Worm (Caenorhabditis elegans) whole organism, L4 larva: Measurements from ENCODE around the gene T20D4.10.
"Not testable (repeated sequence)": the region's sequence is repeated elsewhere in the genome, so short reads cannot be mapped to it uniquely, and the experiment has no call there.

Experiments used
- Y105C5A.15 ChIP-seq: fragments of 200-800 bp; sonication (Bioruptor generic); IDR thresholded peaks from 2 replicates; pipeline ENCODE4 v1.3.6; 2022; ENCODE audit warnings: missing genetic modification characterization, missing compliant biosample characterization
- ama-1 ChIP-seq: fragments of 150-350 bp; optimal IDR thresholded peaks from 2 replicates; lab custom pipeline; 2014; ENCODE audit warnings: inconsistent platforms, mixed read lengths
- ceh-20 ChIP-seq: fragments of 200-800 bp; sonication (Bioruptor generic); IDR thresholded peaks from 2 replicates; pipeline ENCODE4 v1.3.6; 2022; ENCODE audit warnings: missing genetic modification reagents, missing genetic modification characterization, missing compliant biosample characterization
- ceh-32 ChIP-seq: sonication (generic microtip); optimal IDR thresholded peaks from 2 replicates; lab custom pipeline; 2016; ENCODE audit warnings: mild to moderate bottlenecking, missing genetic modification characterization, missing compliant biosample characterization; ENCODE audit not compliant: poor library complexity
- ceh-62 ChIP-seq: sonication (generic microtip); optimal IDR thresholded peaks from 2 replicates; lab custom pipeline; 2017; ENCODE audit warnings: missing biosample characterization, missing genetic modification characterization
- ctbp-1 ChIP-seq: fragments of 200-800 bp; sonication (Bioruptor generic); IDR thresholded peaks from 2 replicates; pipeline ENCODE4 v1.3.6; 2022; ENCODE audit warnings: missing genetic modification reagents, missing genetic modification characterization, missing compliant biosample characterization
- daf-16 ChIP-seq, 3 experiments: sonication (generic microtip); optimal IDR thresholded peaks; 2 replicates each; lab custom pipeline; 2016 to 2017; ENCODE audit warnings: missing genetic modification characterization in 3 of 3, missing genetic modification reagents in 3 of 3, mild to moderate bottlenecking in 2 of 3, missing compliant biosample characterization in 2 of 3, missing biosample characterization in 1 of 3, moderate library complexity in 1 of 3
- daf-8 ChIP-seq: fragments of 200-800 bp; sonication (Bioruptor generic); IDR thresholded peaks from 2 replicates; pipeline ENCODE4 v1.3.6; 2022; ENCODE audit warnings: missing genetic modification characterization, missing compliant biosample characterization
- dmd-6 ChIP-seq: fragments of 200-800 bp; sonication (Bioruptor generic); IDR thresholded peaks from 2 replicates; pipeline ENCODE4 v1.3.6; 2022; ENCODE audit warnings: missing genetic modification reagents, missing genetic modification characterization, missing compliant biosample characterization
- dmd-8 ChIP-seq: fragments of 200-800 bp; sonication (Bioruptor generic); IDR thresholded peaks from 2 replicates; pipeline ENCODE4 v1.3.6; 2022; ENCODE audit warnings: missing genetic modification characterization, missing compliant biosample characterization
- duxl-1 ChIP-seq: sonication (generic microtip); optimal IDR thresholded peaks from 2 replicates; lab custom pipeline; 2016; ENCODE audit warnings: mild to moderate bottlenecking, missing genetic modification characterization, moderate library complexity, missing compliant biosample characterization; ENCODE audit not compliant: poor library complexity
- egl-27 ChIP-seq: sonication (generic microtip); optimal IDR thresholded peaks from 3 replicates; lab custom pipeline; 2017; ENCODE audit warnings: missing biosample characterization, missing genetic modification reagents, missing genetic modification characterization
- egl-43 ChIP-seq: fragments of 200-800 bp; sonication (Bioruptor generic); IDR thresholded peaks from 2 replicates; pipeline ENCODE4 v1.3.6; 2022; ENCODE audit warnings: missing genetic modification reagents, missing genetic modification characterization, missing compliant biosample characterization
- fos-1 ChIP-seq: fragments of 150-350 bp; optimal IDR thresholded peaks from 2 replicates; lab custom pipeline; 2014; ENCODE audit warnings: missing biosample characterization, missing genetic modification characterization
- hlh-11 ChIP-seq: fragments of 200-800 bp; sonication (Bioruptor generic); optimal IDR thresholded peaks from 2 replicates; lab custom pipeline; 2018; ENCODE audit warnings: mild to moderate bottlenecking, missing genetic modification characterization, missing compliant biosample characterization
- hlh-30 ChIP-seq: sonication (generic microtip); optimal IDR thresholded peaks from 2 replicates; lab custom pipeline; 2017; ENCODE audit warnings: antibody characterized with exemption, mild to moderate bottlenecking, missing genetic modification characterization, missing compliant biosample characterization; ENCODE audit not compliant: insufficient read depth
- hmg-1.1 ChIP-seq: fragments of 200-800 bp; sonication (Bioruptor generic); IDR thresholded peaks from 2 replicates; pipeline ENCODE4 v1.3.6; 2022; ENCODE audit warnings: missing genetic modification reagents, missing genetic modification characterization, missing compliant biosample characterization
- jun-1 ChIP-seq: fragments of 150-350 bp; optimal IDR thresholded peaks from 2 replicates; lab custom pipeline; 2014; ENCODE audit warnings: missing biosample characterization, missing genetic modification reagents, missing genetic modification characterization
- lin-1 ChIP-seq: fragments of 200-800 bp; sonication (Bioruptor generic); IDR thresholded peaks from 2 replicates; pipeline ENCODE4 v1.3.6; 2022; ENCODE audit warnings: missing genetic modification reagents, missing genetic modification characterization, missing compliant biosample characterization
- lin-15B ChIP-seq: fragments of 150-350 bp; sonication (generic microtip); optimal IDR thresholded peaks from 3 replicates; lab custom pipeline; 2014; ENCODE audit warnings: missing biosample characterization, missing genetic modification characterization
- lin-38 ChIP-seq: fragments of 200-800 bp; sonication (Bioruptor generic); IDR thresholded peaks from 2 replicates; pipeline ENCODE4 v1.3.6; 2022; ENCODE audit warnings: missing genetic modification reagents, missing genetic modification characterization, missing compliant biosample characterization
- lin-39 ChIP-seq: fragments of 150-350 bp; optimal IDR thresholded peaks from 2 replicates; lab custom pipeline; 2014; ENCODE audit warnings: missing biosample characterization, missing genetic modification reagents, missing genetic modification characterization
- mdl-1 ChIP-seq, 2 experiments: fragments of 150-350 bp in 1 of 2; sonication (generic microtip) in 1 of 2; optimal IDR thresholded peaks; 2 replicates each; lab custom pipeline; 2014 to 2017; ENCODE audit warnings: missing biosample characterization in 2 of 2, missing genetic modification characterization in 2 of 2
- mep-1 ChIP-seq: fragments of 150-350 bp; sonication (generic microtip); optimal IDR thresholded peaks from 3 replicates; lab custom pipeline; 2014; ENCODE audit warnings: missing biosample characterization, missing genetic modification characterization
- mes-2 ChIP-seq: sonication (generic microtip); optimal IDR thresholded peaks from 2 replicates; lab custom pipeline; 2016; ENCODE audit warnings: missing genotype, mild to moderate bottlenecking, missing genetic modification characterization, missing compliant biosample characterization; ENCODE audit not compliant: poor library complexity, severe bottlenecking
- mxl-3 ChIP-seq: fragments of 200-800 bp; sonication (Bioruptor generic); optimal IDR thresholded peaks from 2 replicates; lab custom pipeline; 2018; ENCODE audit warnings: mild to moderate bottlenecking, missing genetic modification characterization, missing compliant biosample characterization
- nhr-102 ChIP-seq: sonication (generic microtip); optimal IDR thresholded peaks from 2 replicates; lab custom pipeline; 2016; ENCODE audit warnings: mild to moderate bottlenecking, missing genetic modification characterization, moderate library complexity, missing compliant biosample characterization
- nhr-11 ChIP-seq: fragments of 150-350 bp; optimal IDR thresholded peaks from 2 replicates; lab custom pipeline; 2014; ENCODE audit warnings: missing biosample characterization, missing genetic modification characterization
- nhr-25 ChIP-seq: sonication (generic microtip); optimal IDR thresholded peaks from 2 replicates; lab custom pipeline; 2017; ENCODE audit warnings: missing genetic modification characterization, mild to moderate bottlenecking, missing compliant biosample characterization, antibody characterized with exemption, moderate library complexity, borderline replicate concordance; ENCODE audit not compliant: insufficient read depth
- nhr-28 ChIP-seq: fragments of 150-350 bp; optimal IDR thresholded peaks from 2 replicates; lab custom pipeline; 2014; ENCODE audit warnings: missing biosample characterization, missing genetic modification characterization
- nhr-48 ChIP-seq: sonication (generic microtip); optimal IDR thresholded peaks from 2 replicates; lab custom pipeline; 2016; ENCODE audit warnings: mild to moderate bottlenecking, missing genetic modification characterization, missing compliant biosample characterization
- nhr-76 ChIP-seq: fragments of 150-350 bp; optimal IDR thresholded peaks from 2 replicates; lab custom pipeline; 2014; ENCODE audit warnings: missing biosample characterization, missing genetic modification characterization
- nhr-77 ChIP-seq: fragments of 150-350 bp; optimal IDR thresholded peaks from 2 replicates; lab custom pipeline; 2014; ENCODE audit warnings: missing biosample characterization, missing genetic modification characterization
- pha-4 ChIP-seq, 2 experiments: fragments of 150-350 bp in 1 of 2; fragments of 200-800 bp in 1 of 2; sonication (Bioruptor generic) in 1 of 2; IDR thresholded peaks in 1 of 2; optimal IDR thresholded peaks in 1 of 2; 2 replicates each; pipeline versions ENCODE4 v1.3.6 to Lab custom; 2014 to 2022; ENCODE audit warnings: missing genetic modification characterization in 2 of 2, missing genetic modification reagents in 2 of 2, missing biosample characterization in 1 of 2, missing compliant biosample characterization in 1 of 2
- php-3 ChIP-seq: fragments of 200-800 bp; sonication (Bioruptor generic); IDR thresholded peaks from 2 replicates; pipeline ENCODE4 v1.3.6; 2022; ENCODE audit warnings: missing genetic modification reagents, missing genetic modification characterization, missing compliant biosample characterization
- pqm-1 ChIP-seq: sonication (generic microtip); optimal IDR thresholded peaks from 2 replicates; lab custom pipeline; 2017; ENCODE audit warnings: missing biosample characterization, missing genetic modification characterization
- rbr-2 ChIP-seq: sonication (generic microtip); optimal IDR thresholded peaks from 2 replicates; lab custom pipeline; 2016; ENCODE audit warnings: missing genotype, missing genetic modification characterization, missing compliant biosample characterization
- set-16 ChIP-seq: fragments of 200-800 bp; sonication (Bioruptor generic); IDR thresholded peaks from 2 replicates; pipeline ENCODE4 v1.3.6; 2022; ENCODE audit warnings: missing genetic modification reagents, missing genetic modification characterization, missing compliant biosample characterization
- snpc-1.2 ChIP-seq: fragments of 200-800 bp; sonication (Bioruptor generic); IDR thresholded peaks from 2 replicates; pipeline ENCODE4 v1.3.6; 2022; ENCODE audit warnings: missing genetic modification reagents, missing genetic modification characterization, missing compliant biosample characterization
- unc-130 ChIP-seq: sonication (generic microtip); optimal IDR thresholded peaks from 2 replicates; lab custom pipeline; 2016; ENCODE audit warnings: missing genetic modification reagents, missing genetic modification characterization, missing compliant biosample characterization
- unc-62 ChIP-seq, 3 experiments: fragments of 150-350 bp in 1 of 3; sonication (generic microtip); optimal IDR thresholded peaks in 2 of 3; peaks in 1 of 3; 1 replicate in 1 of 3; 2 replicates in 2 of 3; lab custom pipeline; 2014 to 2017; ENCODE audit warnings: missing biosample characterization in 3 of 3, missing genetic modification characterization in 3 of 3, missing genetic modification reagents in 3 of 3, missing genotype in 1 of 3
- vab-7 ChIP-seq: fragments of 200-800 bp; sonication (Bioruptor generic); IDR thresholded peaks from 2 replicates; pipeline ENCODE4 v1.3.6; 2022; ENCODE audit warnings: missing genetic modification reagents, missing genetic modification characterization, missing compliant biosample characterization

The T20D4.10 gene

DNA sequence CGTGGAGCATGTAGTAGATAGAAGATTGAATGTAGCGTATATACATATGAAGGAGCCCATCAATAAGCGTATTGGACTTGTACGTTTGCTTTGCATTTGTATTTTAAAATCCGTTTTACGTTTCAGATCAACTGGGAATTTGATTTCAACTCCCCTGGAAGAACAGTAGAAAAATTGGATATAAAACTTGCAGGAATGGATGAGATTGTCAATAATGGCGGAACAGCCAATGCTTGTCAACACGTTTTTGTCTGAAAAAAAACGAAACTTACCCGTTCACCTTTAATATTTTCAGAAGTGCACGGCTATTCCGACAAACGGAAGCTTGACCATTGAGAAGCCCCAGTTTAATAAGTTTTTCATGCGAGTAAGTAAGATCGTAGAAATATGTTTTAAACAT, 32.3 kb upstream of the T20D4.10 start, which contains the start of gene C04E12.2:
C04E12.2 (plus strand) TSS at position 301 of the 400 bp plus-strand sequence.
- TF ChIP-seq fos-1; ceh-62 (tag; lab: Kevin White, UChicago); egl-43 (GFP tag; lab: Robert Waterston, UW): not testable (repeated sequence)
- TF ChIP-seq, all 104 proteins: peak for 0; not testable (repeated sequence) for 104

DNA sequence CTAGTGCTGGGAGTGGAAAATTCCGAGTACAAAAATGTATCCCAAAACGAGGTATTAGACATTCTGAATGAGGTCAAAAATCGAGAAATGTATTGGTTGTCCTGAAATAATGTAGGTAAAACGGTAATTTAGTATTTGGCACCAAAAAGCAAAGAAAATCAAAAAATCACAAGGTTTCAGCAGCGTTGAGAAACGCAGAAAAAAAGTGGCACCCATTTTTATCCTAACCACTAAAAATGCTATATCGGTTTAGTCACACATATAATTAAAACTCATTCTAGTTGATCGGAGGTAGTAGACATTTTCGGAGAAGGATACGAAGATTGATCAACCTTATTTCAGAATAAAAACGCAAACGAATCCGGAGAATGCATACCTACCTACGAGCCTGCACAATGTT, 27.4 kb upstream of the T20D4.10 start, which contains the start of gene srx-121:
srx-121 (minus strand) TSS at position 101 of the 400 bp plus-strand sequence.
- no peak for TF ChIP-seq ama-1 (lab: Kevin White, UChicago)
- TF ChIP-seq rbr-2 (tag; lab: Kevin White, UChicago), result no peak
- TF ChIP-seq Y105C5A.15, result no peak
- TF ChIP-seq nhr-25 (tag; lab: Kevin White, UChicago), result no peak
- TF ChIP-seq egl-27, result no peak
- TF ChIP-seq unc-130 (GFP tag; lab: Kevin White, UChicago), result no peak
- no peak for TF ChIP-seq unc-62 (GFP tag; optimal IDR thresholded peaks at IDR 0.05 in 1 of 2; lab: Kevin White, UChicago)
- no peak for TF ChIP-seq unc-62 (tag; optimal IDR thresholded peaks at IDR 0.05; lab: Kevin White, UChicago)
- TF ChIP-seq dmd-8, result no peak
- TF ChIP-seq lin-15B (tag; lab: Kevin White, UChicago), result no peak
- no peak for TF ChIP-seq nhr-11 (tag; lab: Kevin White, UChicago)
- TF ChIP-seq nhr-76 (tag; lab: Kevin White, UChicago), result no peak
- TF ChIP-seq hlh-30 (tag; lab: Kevin White, UChicago), result no peak
- no peak for TF ChIP-seq nhr-102
- TF ChIP-seq ceh-32 (tag; lab: Kevin White, UChicago), result no peak
- no peak for TF ChIP-seq nhr-77 (tag; lab: Kevin White, UChicago)
- no peak for TF ChIP-seq ceh-20 (GFP tag; lab: Robert Waterston, UW)
- TF ChIP-seq lin-39, result no peak
- TF ChIP-seq vab-7 (GFP tag; lab: Robert Waterston, UW), result no peak
- TF ChIP-seq pha-4 (GFP tag; IDR thresholded peaks at IDR 0.05; lab: Robert Waterston, UW), result no peak
- no peak for TF ChIP-seq pha-4 (tag; optimal IDR thresholded peaks at IDR 0.05; lab: Kevin White, UChicago)
- TF ChIP-seq, all 104 proteins: peak for 0

DNA sequence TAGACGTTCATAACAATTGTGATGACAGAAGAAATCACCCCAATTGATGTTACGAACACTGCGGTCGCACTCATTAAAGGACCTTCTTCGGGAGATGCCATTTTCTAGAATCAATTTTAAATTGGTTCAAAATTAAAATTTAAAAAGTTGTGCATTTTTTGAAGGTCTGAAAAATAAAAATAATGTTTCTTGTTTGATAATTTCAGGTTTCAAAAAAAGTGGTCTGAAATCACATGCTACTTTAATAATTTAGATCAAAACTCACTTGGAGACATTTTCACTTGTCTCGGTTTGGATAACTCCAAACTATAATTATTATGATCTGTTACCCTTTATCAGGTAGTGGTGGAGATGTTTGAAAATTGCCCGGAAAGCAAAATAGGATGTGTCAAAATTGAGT, 23.1 kb upstream of the T20D4.10 start, which contains the start of gene srbc-2:
srbc-2 (minus strand) TSS at position 101 of the 400 bp plus-strand sequence.
- TF ChIP-seq set-16 (GFP tag; lab: Robert Waterston, UW), result no peak
- no peak for TF ChIP-seq lin-38 (GFP tag; lab: Robert Waterston, UW)

DNA sequence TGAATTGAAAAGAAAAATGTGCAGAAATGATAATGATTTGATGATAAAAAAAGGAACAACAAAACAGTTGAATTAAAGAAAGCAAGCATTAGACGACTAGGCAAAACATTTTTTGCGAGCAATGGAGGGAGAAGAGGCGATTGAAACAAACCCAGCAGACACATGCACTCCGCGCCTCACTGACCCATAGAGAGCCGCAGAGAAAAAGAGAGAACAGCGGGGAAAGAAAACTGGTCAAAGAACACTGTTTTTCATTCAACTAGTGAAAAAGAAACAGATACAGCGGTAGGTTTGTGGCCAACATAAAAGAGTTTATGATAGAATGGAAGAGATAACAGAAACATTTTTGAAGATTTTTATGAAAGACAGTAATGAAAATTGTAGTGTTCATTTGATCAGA, 11.8 kb upstream of the T20D4.10 start:
- TF ChIP-seq duxl-1 (tag; lab: Kevin White, UChicago) (peak; percentile 21), daf-8 (GFP tag; lab: Robert Waterston, UW) (no peak), mes-2 (tag; lab: Kevin White, UChicago) (peak; percentile 40), mep-1 (no peak), mxl-3 (GFP tag; lab: Kevin White, UChicago) (peak; percentile 59), nhr-77 (tag; lab: Kevin White, UChicago) (peak; percentile 54), nhr-48 (peak; percentile 82), daf-16 (GFP tag; optimal IDR thresholded peaks at IDR 0.05; lab: Kevin White, UChicago) (peak in 1 of 2 experiments; percentile 36), daf-16 (tag; optimal IDR thresholded peaks at IDR 0.05; lab: Kevin White, UChicago) (peak; percentile 63), pha-4 (GFP tag; IDR thresholded peaks at IDR 0.05; lab: Robert Waterston, UW) (no peak), pha-4 (tag; optimal IDR thresholded peaks at IDR 0.05; lab: Kevin White, UChicago) (peak; percentile 40), lin-1 (peak; percentile 25; the same call in 1 of the 2 replicates), mdl-1 (tag; optimal IDR thresholded peaks at IDR 0.05; lab: Kevin White, UChicago) (peak; percentile 62 to 73), hlh-11 (tag; lab: Kevin White, UChicago) (peak; percentile 82), hmg-1.1 (GFP tag; lab: Robert Waterston, UW) (peak; percentile 42; the same call in 1 of the 2 replicates), pqm-1 (peak; percentile 1), snpc-1.2 (GFP tag; lab: Robert Waterston, UW) (no peak), php-3 (GFP tag; lab: Robert Waterston, UW) (0 out of 2 replicates have a peak, but pooled peaks have one; percentile 42), hlh-30 (tag; lab: Kevin White, UChicago) (peak; percentile 57), jun-1 (tag; lab: Kevin White, UChicago) (no peak), ctbp-1 (no peak), dmd-6 (peak; percentile 81), nhr-28 (peak; percentile 90)
